Worm (Caenorhabditis elegans) whole organism, midembryonic: ENCODE results near the gene gst-32.

Experiments
- flt-1 ChIP-seq: fragments of 200-800 bp; sonication (Bioruptor generic); IDR thresholded peaks from 2 replicates; pipeline ENCODE4 v1.3.6; 2022; ENCODE audit warnings: missing genetic modification characterization, missing compliant biosample characterization
- klf-2 ChIP-seq: fragments of 200-800 bp; sonication (Bioruptor generic); conservative IDR thresholded peaks from 2 replicates; pipeline ENCODE4 v1.3.6; 2022; ENCODE audit warnings: missing genetic modification reagents, missing genetic modification characterization, missing compliant biosample characterization
- ref-1 ChIP-seq: fragments of 200-800 bp; sonication (Bioruptor generic); conservative IDR thresholded peaks from 2 replicates; pipeline ENCODE4 v1.3.6; 2022; ENCODE audit warnings: missing genetic modification reagents, missing genetic modification characterization, missing compliant biosample characterization
- ztf-23 ChIP-seq: fragments of 200-800 bp; sonication (Bioruptor generic); IDR thresholded peaks from 2 replicates; pipeline ENCODE4 v1.3.6; 2022; ENCODE audit warnings: missing genetic modification reagents, missing genetic modification characterization, missing compliant biosample characterization

ce11 chrII:15173174-15173573, 5.2 kb downstream of the gst-32 start:
- TF ChIP-seq ref-1 (GFP tag; lab: Robert Waterston, UW): no peak
- no peak for TF ChIP-seq ztf-23 (GFP tag; lab: Robert Waterston, UW)
- TF ChIP-seq klf-2 (GFP tag; lab: Robert Waterston, UW): no peak
- TF ChIP-seq flt-1 (GFP tag; lab: Robert Waterston, UW): no peak
